Worm (Caenorhabditis elegans): ENCODE results near the gene ent-1.

ent-1 gene

ce11 chrIV:11635437-11636408, 19.5 kb downstream of the ent-1 start, which contains the start of gene mars-1 (continued):
- no peak for TF ChIP-seq ceh-16 (tag; optimal IDR thresholded peaks at IDR 0.05)
- peak; percentile 31 for TF ChIP-seq nhr-43 (tag; optimal IDR thresholded peaks at IDR 0.05; ENCODE audit: poor library complexity, severe bottlenecking)
- peak; percentile 22 for TF ChIP-seq lsy-12 (tag; optimal IDR thresholded peaks at IDR 0.05)
- TF ChIP-seq nhr-12 (tag; optimal IDR thresholded peaks at IDR 0.05) = no peak
- no peak for TF ChIP-seq eor-1 (tag; optimal IDR thresholded peaks at IDR 0.05)
- TF ChIP-seq aly-2 (tag; optimal IDR thresholded peaks at IDR 0.05) = no peak
- peak; percentile 56 for TF ChIP-seq nhr-23 (tag; optimal IDR thresholded peaks at IDR 0.05)

DNA sequence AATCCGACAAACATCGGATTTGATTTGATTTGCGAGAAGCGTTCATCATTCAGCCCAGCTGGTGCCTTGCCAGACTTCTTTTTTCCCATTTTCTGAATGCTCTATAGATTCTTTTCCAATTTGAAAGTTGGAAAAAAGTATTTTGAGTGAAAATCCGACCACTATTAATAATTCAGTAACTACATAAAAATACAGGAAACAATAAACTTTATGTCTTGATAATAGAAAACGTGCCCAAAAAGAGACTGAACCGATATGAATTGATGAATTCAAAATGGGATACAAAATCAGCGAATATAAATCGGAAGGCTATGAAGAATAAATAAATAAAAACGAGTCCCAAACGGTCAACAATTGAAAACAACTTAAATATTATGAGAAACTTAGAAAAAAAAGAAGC, 23.5 kb downstream of the ent-1 start, which contains the start of gene F58B3.4:
TSS of gene F58B3.4 (minus strand) at position 101 of the 400 bp plus-strand sequence.
- no peak for TF ChIP-seq nhr-67 (tag; optimal IDR thresholded peaks at IDR 0.05)
- TF ChIP-seq ceh-9 (tag; optimal IDR thresholded peaks at IDR 0.05) = no peak
- TF ChIP-seq unc-62 (GFP tag; optimal IDR thresholded peaks at IDR 0.05) = no peak
- TF ChIP-seq aly-2 (tag; optimal IDR thresholded peaks at IDR 0.05) = no peak
- TF ChIP-seq daf-12 (tag; optimal IDR thresholded peaks at IDR 0.05) = no peak

- TF ChIP-seq pha-4 (tag; optimal IDR thresholded peaks at IDR 0.05) (no peak), pqm-1 (tag; optimal IDR thresholded peaks at IDR 0.05) (peak; percentile 29), elt-2 (tag; optimal IDR thresholded peaks at IDR 0.05) (peak; percentile 7)
Observed at ce11 chrIV:11627847-11628246, 27.4 kb downstream of the ent-1 start, which contains the start of gene lys-6. Gene lys-6, minus strand, starts transcription at chrIV:11627947.

ce11 chrIV:11625482-11625881, 29.8 kb downstream of the ent-1 start, which contains the start of gene lys-5:
Gene lys-5, minus strand, starts transcription at chrIV:11625582.
- TF ChIP-seq lsy-12 (tag; optimal IDR thresholded peaks at IDR 0.05) = no peak
- TF ChIP-seq elt-2 (tag; optimal IDR thresholded peaks at IDR 0.05) = peak; percentile 7

DNA sequence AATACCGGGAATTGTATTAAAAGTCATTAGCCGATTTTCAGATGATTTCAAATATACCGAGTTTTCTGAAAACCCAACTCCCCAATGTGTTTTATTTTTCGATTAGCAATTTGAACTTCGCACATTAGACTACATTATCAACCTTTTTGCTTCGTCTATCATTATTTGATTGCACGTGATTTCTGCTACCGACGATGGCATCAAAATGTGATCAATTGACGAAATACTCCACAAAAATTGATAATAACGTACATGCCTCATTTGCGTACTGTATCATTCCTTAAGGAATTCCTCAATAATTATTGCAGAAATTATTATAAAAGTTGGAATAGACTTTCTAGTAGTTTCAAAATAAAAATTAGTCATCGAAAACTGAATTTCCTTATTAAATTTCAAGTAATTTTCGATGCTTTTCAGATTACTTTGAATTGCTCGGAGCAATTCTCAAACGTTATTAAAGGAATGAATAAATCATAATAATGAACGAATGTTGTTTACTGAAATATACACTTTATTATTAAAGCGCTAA, 31.4 kb downstream of the ent-1 start:
- TF ChIP-seq lin-39 (tag; optimal IDR thresholded peaks at IDR 0.05) (no peak), pha-4 (tag; optimal IDR thresholded peaks at IDR 0.05) (peak; percentile 13), mml-1 (tag; optimal IDR thresholded peaks at IDR 0.05) (no peak), skn-1 (tag; optimal IDR thresholded peaks at IDR 0.05) (no peak), nhr-28 (tag; optimal IDR thresholded peaks at IDR 0.05) (no peak), pqm-1 (tag; optimal IDR thresholded peaks at IDR 0.05) (peak; percentile 74), aly-2 (tag; optimal IDR thresholded peaks at IDR 0.05) (no peak), ceh-9 (tag; optimal IDR thresholded peaks at IDR 0.05) (no peak), jun-1 (tag; optimal IDR thresholded peaks at IDR 0.05) (no peak), elt-2 (tag; optimal IDR thresholded peaks at IDR 0.05) (peak; percentile 77), tbx-2 (tag; optimal IDR thresholded peaks at IDR 0.05) (no peak), fos-1 (tag; optimal IDR thresholded peaks at IDR 0.05) (no peak), nhr-23 (tag; optimal IDR thresholded peaks at IDR 0.05) (no peak)

DNA sequence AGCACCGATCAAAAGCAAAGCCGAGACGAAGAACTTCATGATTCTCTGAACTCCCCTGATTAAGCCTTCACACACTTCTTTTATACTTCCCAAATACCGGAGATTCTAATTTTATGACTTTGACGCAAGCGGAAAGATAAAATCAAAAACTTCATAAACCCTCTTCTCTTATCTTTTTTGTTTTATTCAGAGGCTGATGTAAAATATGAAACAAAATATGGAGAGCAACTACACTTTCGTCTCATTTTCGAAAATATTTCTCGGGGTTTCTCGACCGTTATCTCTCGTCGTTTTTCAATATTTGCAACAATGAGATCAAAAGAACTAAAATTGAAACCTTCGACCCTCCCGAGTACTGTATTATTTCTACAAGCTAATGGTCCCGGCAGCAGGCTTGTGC, 32.2 kb downstream of the ent-1 start, which contains the start of gene lys-4:
TSS of gene lys-4 (minus strand) at position 115 of the 400 bp plus-strand sequence.
- TF ChIP-seq sea-2 (GFP tag; optimal IDR thresholded peaks at IDR 0.05) = no peak
- no peak for TF ChIP-seq nhr-67 (tag; optimal IDR thresholded peaks at IDR 0.05)
- no peak for TF ChIP-seq nfya-1 (tag; optimal IDR thresholded peaks at IDR 0.05; ENCODE audit: insufficient read depth)
- TF ChIP-seq elt-1 (tag; optimal IDR thresholded peaks at IDR 0.05) = no peak
- TF ChIP-seq fkh-10 (GFP tag; optimal IDR thresholded peaks at IDR 0.05) = no peak
- TF ChIP-seq elt-2 (tag; optimal IDR thresholded peaks at IDR 0.05) = peak; percentile 82
- TF ChIP-seq pqm-1 (tag; optimal IDR thresholded peaks at IDR 0.05) = peak; percentile 75

ce11 chrIV:11622336-11622735, 32.9 kb downstream of the ent-1 start:
- TF ChIP-seq ceh-82 (tag; optimal IDR thresholded peaks at IDR 0.05) (no peak), pha-4 (tag; optimal IDR thresholded peaks at IDR 0.05) (peak; percentile 36)
